Worm (Caenorhabditis elegans): Measurements from ENCODE around the gene picc-1.
"Not testable (repeated sequence)": the region's sequence is repeated elsewhere in the genome, so short reads cannot be mapped to it uniquely, and the experiment has no call there.

Gene picc-1

DNA sequence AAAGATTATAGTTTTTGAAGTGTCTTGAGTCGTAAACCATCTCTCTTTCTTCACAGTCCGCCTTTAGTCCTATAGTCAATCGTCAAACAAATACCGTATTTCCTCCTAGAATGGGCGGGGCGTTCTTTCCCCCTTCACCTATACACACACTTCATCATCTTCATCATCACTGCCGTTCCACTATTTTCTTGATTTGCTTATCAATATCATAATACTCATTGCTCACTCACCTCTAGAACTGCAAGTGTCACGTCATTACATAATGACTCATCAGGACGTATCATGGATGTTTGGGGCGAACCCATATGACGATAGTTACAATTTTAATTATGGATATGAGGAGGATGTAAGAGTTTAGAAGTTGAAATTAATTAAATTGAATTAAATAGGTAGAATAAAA is 8.2 kb upstream of the picc-1 start:
- TF ChIP-seq W03F9.2 (tag; optimal IDR thresholded peaks at IDR 0.05) (no peak), him-1 (tag; optimal IDR thresholded peaks at IDR 0.05) (no peak)

DNA sequence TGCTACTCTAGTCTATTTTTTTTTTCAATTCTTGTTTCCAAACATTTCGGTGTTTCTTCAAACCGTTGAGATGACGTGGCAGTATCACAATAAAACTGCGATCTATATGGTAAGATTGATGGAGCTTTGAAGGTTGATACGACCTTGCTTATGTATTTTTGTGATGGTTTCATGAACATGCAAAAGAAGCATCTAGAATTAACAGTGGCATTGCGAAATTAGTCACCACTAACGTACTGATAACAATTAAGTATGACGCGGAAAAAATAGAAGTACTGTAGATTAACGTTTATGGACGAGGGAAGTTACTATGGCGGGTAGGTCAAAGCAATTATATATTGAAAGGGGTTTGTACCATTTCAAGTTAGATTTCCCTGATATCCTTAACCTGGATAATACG is 6.4 kb upstream of the picc-1 start:
- TF ChIP-seq dao-5 (tag; optimal IDR thresholded peaks at IDR 0.05) = no peak
- no peak for TF ChIP-seq W03F9.2 (tag; optimal IDR thresholded peaks at IDR 0.05)
- no peak for TF ChIP-seq him-1 (tag; optimal IDR thresholded peaks at IDR 0.05)

DNA sequence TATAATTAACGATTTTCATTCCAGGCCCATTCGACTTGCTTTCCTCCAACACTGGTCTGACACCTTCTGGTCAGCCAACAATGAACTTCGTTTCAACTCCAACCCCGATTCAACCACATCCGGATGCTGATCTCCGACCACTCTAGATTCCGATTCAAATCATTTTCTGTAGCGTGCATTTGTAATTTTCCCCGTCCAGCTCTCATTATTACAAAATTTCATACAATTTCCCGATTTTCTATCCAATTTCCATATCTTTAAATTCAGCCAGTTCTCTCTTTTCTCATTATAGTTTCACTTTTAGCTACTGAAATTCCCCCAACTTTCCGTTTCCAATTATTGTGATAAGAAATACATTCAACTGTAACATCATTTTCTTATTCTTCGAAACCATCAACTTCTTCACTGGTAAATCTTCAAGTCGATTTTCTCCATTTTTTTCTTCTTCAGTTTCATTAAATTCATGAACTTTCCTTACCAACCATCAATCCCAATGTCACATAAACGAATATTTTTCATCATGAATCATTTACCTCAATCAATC is 3.2 kb upstream of the picc-1 start:
- TF ChIP-seq him-1 (tag; optimal IDR thresholded peaks at IDR 0.05) = no peak
- TF ChIP-seq W03F9.2 (tag; optimal IDR thresholded peaks at IDR 0.05) = no peak

DNA sequence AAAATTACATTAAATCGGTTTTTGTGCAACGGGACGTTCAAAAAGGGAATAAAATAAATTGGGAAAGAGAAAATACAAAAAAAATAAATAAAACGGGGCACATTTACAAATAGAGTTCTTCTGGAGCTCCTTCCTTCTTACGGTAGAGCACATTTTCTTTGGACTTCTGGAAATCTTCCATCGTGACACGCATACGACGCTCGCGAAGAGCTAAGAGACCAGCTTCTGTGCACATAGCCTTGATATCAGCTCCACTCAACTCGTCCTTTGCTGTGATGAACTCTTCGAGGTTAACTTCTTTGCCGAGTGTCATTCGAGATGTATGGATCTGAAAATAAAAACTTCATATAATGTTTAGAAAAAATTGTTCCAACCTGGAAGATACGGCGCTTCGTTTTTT is 2.7 kb upstream of the picc-1 start:
- no peak for TF ChIP-seq W03F9.2 (tag; optimal IDR thresholded peaks at IDR 0.05)
- no peak for TF ChIP-seq dao-5 (tag; optimal IDR thresholded peaks at IDR 0.05)
- TF ChIP-seq him-1 (tag; optimal IDR thresholded peaks at IDR 0.05) = no peak

DNA sequence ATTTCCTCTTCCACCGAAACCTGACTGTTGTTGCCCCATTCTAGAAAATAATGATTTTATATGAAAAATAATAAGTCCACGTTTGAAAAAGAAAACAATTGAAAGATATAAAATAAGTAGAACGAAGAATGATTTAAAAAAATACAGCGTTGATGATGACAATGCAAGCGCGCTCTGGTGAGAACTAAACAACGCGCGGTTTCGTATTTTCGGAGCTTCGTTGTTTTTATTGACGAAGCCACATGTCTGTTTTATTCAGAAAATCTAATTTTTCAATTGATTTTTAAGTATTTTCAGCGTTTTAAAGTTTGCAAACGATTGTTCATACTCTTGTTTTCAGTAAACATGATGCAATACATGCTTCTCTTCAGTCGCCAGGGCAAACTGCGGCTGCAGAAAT is 1.2 kb upstream of the picc-1 start, which contains the start of the genes rpt-2 and aps-1:
TSS of gene rpt-2 (minus strand) at position 40 of the 400 bp plus-strand sequence.
TSS of gene aps-1 (plus strand) at position 341 of the 400 bp plus-strand sequence.
- TF ChIP-seq him-1 (tag; optimal IDR thresholded peaks at IDR 0.05) (no peak), W03F9.2 (tag; optimal IDR thresholded peaks at IDR 0.05) (peak; percentile 90)

DNA sequence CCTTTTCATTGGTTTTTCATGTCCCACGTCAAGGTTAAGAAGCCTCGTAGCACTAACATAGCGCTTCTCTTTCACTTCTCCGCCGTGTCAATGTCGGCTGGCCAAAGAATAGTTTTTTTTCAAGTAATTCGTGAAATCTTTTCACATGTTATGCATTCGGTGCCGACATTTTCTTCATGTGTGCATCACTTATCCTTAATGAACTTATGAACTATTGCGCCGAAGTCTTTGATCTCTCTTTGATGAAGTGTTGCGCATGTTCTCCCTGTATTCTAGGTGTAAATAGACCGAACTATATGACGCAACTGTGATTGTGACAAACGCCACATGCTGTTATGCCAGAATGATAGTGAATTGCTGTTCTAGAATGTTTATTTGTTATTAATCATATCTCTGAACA is 3.3 kb downstream of the picc-1 start:
- TF ChIP-seq him-1 (tag; optimal IDR thresholded peaks at IDR 0.05) (no peak), W03F9.2 (tag; optimal IDR thresholded peaks at IDR 0.05) (no peak), dao-5 (tag; optimal IDR thresholded peaks at IDR 0.05) (no peak)

DNA sequence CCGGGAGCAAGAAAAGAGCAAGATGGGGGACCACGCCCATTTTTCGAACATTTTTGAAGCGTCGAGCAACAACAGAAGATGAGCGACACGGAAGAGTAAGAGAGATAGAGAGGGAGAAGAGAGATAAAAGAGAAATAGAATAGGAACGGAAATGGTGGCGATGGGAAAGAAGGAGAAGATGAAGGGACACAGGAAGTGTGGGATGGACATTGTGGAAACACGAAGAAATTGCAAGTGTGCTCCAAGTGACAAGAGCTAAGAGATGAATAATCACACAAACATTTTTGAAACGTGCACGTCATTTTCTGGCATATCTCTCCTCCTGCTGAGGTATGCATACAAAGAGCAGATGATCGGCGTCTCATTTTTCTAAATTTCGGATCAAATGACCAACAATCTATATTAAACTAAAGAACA is 11.8 kb downstream of the picc-1 start:
- TF ChIP-seq W03F9.2 (tag; optimal IDR thresholded peaks at IDR 0.05) = no peak
- TF ChIP-seq him-1 (tag; optimal IDR thresholded peaks at IDR 0.05) = peak; percentile 48

DNA sequence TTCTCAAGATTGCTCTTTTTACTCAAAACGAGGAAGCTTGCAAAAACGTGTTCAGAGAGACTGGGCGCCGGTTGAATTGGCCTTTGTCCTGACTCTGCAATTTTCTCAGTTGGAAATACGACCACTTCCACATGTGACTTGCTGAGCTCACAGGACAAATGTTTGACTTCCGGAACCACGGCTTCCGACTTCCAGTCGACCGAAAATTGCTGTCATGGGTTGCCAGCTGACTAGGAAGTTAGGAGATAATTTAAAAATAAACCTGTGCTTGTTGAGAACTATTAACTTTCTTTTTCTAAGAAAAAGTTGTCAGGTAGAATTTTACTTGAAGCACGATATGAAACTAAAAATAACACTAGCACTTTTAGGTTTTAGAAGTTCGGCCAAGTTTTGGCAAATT is 12.8 kb downstream of the picc-1 start:
- no peak for TF ChIP-seq him-1 (tag; optimal IDR thresholded peaks at IDR 0.05)
- no peak for TF ChIP-seq dao-5 (tag; optimal IDR thresholded peaks at IDR 0.05)
- TF ChIP-seq W03F9.2 (tag; optimal IDR thresholded peaks at IDR 0.05) = no peak

DNA sequence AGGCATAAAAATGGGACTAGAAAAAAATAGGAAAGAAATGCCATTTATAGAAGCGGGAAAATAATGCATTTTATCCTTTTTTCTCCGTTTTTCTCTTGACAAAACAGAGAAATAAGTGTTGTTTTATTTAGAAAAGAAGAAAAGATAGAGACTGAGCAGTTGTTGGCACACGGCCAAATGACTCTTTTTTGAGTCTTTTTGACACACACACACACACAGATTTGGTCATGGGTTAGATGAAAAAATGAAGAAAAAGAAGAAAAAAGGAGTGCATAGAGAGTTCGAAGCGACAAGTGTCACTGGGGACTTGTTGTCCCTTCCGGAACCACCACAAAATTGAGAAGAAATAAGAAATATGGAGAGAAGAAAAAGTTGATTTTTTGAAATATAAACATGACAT is 14.7 kb downstream of the picc-1 start:
- no peak for TF ChIP-seq dao-5 (tag; optimal IDR thresholded peaks at IDR 0.05)
- TF ChIP-seq W03F9.2 (tag; optimal IDR thresholded peaks at IDR 0.05) = no peak

DNA sequence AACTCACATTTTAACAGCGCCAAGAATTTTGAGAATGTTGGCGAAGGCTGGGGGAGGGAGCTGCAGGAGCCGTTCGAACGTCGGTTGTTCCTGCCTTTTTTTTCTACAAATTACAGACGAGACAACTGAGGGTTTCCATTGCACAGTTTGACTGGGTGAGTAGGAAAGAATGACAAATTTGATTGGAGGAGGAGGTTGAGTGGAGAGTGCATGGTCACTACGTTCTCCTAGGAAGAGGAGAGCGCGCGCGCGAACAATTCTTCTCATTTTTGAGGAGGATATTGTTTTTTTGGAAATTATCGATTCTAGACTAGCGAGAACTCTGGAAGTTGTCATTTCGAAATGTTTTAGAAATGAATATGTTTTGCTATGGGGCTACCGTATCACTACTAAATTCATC is 15.9 kb downstream of the picc-1 start, which contains the start of gene dhs-17:
TSS of gene dhs-17 (minus strand) at position 101 of the 400 bp plus-strand sequence.
- no peak for TF ChIP-seq dao-5 (tag; optimal IDR thresholded peaks at IDR 0.05)

DNA sequence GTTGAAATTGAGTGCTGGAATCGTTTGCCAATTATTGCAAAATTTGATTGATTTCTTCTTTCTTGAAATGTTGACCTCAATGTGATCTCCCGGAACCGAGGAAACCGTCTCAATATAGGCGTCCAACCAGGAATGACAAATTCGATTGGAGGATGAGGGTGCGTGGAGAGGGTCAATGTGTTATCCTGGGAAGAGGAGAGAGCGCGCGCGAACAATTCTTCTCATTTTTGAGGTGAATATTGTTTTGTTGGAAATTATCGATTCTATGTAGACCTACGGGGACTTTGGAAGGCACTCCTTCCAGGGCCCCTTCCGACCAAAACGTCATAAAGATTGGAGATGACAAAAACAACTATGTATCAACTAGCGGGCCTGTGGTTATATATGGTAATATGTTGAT is 17.8 kb downstream of the picc-1 start:
- TF ChIP-seq W03F9.2 (tag; optimal IDR thresholded peaks at IDR 0.05) (no peak), him-1 (tag; optimal IDR thresholded peaks at IDR 0.05) (no peak), dao-5 (tag; optimal IDR thresholded peaks at IDR 0.05) (no peak)

DNA sequence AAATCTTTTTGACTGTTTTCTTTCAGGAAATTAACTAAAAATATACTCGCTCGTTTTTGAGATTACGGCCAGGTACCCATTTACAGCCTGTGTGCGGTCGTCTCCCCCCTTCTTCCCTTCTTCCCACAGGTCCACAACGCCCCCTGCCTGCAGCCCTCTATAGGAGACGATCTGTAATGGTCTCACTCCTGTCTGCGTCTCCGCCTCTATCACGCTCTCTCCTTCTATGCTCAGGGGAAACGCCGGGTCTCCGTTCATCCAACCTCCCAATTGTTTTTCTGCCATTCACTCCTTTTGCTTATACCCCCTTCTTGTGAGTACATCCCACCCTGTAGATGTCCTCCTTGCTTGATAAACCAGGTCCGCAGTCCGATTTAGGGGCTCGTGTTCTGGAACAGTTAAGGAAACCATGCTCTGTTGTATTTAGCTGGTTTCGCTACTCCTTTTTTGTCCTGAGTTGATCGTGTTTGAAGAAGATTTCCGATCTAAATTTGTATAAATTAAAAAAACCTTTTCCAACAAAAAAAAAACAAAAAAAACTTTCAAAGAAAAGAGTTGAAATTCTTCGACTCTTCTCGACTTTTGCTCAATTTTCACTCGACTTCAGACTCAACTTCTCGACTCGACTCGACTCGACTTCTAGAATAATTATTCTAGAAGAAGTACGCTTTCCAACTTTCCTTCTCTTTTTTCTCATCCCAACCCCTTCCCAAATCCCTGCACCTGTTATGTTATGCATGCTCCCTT is 19.8 kb downstream of the picc-1 start, which contains the start of gene F29G9.1:
TSS of gene F29G9.1 (plus strand) at position 697 of the 747 bp plus-strand sequence.
- not testable (repeated sequence) for TF ChIP-seq him-1, dao-5, W03F9.2 (tag; optimal IDR thresholded peaks at IDR 0.05)

DNA sequence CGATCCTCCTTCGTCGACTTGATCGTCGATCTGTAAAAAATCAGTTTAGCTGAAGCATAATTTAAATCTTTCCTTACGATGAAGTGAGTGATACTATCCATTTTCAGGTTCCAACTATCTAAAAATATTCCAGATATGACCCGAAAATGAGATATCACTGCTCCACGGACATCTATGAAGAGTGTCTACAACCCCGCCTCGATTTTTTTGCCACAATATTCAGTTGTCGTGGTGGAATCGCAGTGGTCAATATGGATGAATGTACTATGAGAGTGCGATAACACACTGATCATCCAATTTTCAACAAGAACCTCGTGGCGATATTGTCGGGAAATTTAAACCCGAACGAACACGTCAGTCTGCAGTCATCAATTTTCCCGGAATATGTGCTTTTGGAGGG is 22.6 kb downstream of the picc-1 start, which contains the start of gene R01B10.2:
TSS of gene R01B10.2 (minus strand) at position 101 of the 400 bp plus-strand sequence.
- no peak for TF ChIP-seq dao-5 (tag; optimal IDR thresholded peaks at IDR 0.05)
- TF ChIP-seq W03F9.2 (tag; optimal IDR thresholded peaks at IDR 0.05) = no peak
- TF ChIP-seq him-1 (tag; optimal IDR thresholded peaks at IDR 0.05) = no peak

DNA sequence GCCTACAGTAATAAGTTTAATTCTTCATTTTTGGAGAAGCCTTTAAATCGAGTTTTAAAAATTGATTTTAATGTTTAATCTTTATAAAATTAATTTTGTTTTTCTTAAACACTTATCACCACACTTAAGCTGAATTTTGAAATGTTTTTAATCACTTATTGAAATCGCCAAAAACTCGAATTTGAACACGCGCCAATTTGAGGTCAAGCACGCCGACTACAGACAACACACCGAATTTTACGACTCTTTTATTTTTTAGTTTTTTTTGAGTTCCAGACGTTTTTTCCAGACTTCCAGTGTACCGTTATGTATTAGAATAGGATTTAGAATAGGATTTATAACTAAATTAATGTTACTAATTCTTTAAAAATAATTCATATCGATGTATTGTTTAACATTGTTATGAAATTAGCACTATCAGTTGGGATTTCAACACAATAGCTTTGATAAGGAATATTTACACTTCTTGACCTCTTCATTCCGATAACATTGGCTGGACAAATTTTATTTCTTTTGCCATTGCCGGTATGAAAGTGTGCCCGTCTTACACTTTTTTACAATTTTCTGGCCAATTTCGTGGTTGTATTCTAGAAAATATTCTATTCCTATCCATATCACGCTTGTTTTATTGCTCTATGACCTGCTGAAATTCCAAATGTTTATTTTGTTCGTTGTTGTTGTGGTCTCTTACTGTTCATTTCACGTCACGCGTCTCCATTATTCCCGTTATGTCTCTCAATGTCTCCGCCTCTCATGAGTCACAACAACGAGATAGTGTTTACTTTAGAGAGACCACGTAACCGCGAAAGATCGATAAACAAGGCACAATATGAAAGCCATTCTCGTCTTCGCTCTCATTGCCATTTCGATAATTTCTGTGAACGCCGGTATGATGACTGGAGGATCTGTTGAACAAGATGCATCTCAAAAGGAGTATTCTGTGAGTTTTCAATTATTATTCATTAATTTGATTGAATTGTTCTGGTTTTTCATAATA is 24.8 kb downstream of the picc-1 start, which contains the start of gene cpi-2:
TSS of gene cpi-2 (plus strand) at position 788 of the 997 bp plus-strand sequence.
- TF ChIP-seq W03F9.2 (tag; optimal IDR thresholded peaks at IDR 0.05) = no peak
